Fruit fly (Drosophila melanogaster) whole organism, embryonic: ENCODE measurements around the gene CG8460.

Source experiments
- Atf3 ChIP-seq: fragments of 200-800 bp; sonication (Bioruptor generic); optimal IDR thresholded peaks from 3 replicates; lab custom pipeline; 2016; ENCODE audit warnings: missing biosample characterization, missing genetic modification characterization
- CG10959 ChIP-seq: fragments of 200-800 bp; sonication (Bioruptor generic); IDR thresholded peaks from 2 replicates; pipeline ENCODE4 v1.3.6; 2022; ENCODE audit warnings: missing biosample characterization, missing genetic modification characterization
- CG11456 ChIP-seq: fragments of 200-800 bp; sonication (Bioruptor generic); IDR thresholded peaks from 3 replicates; pipeline ENCODE4 v1.3.6; 2022; ENCODE audit warnings: missing biosample characterization, missing genetic modification characterization
- CG11504 ChIP-seq: fragments of 200-800 bp; sonication (Bioruptor generic); optimal IDR thresholded peaks from 3 replicates; lab custom pipeline; 2019; ENCODE audit warnings: missing biosample characterization, mild to moderate bottlenecking, missing genetic modification characterization, moderate library complexity
- CG11560 ChIP-seq: fragments of 200-800 bp; sonication (Bioruptor generic); IDR thresholded peaks from 3 replicates; pipeline ENCODE4 v1.3.6; 2022; ENCODE audit warnings: missing biosample characterization, missing genetic modification characterization
- CG13624 ChIP-seq: fragments of 200-800 bp; sonication (Bioruptor generic); optimal IDR thresholded peaks from 2 replicates; lab custom pipeline; 2016; ENCODE audit warnings: missing biosample characterization, missing genetic modification characterization
- CG13775 ChIP-seq: fragments of 200-800 bp; sonication (Bioruptor generic); optimal IDR thresholded peaks from 3 replicates; lab custom pipeline; 2017; ENCODE audit warnings: missing biosample characterization, mild to moderate bottlenecking, missing genetic modification characterization
- CG14441 ChIP-seq: fragments of 200-800 bp; sonication (Bioruptor generic); IDR thresholded peaks from 2 replicates; pipeline ENCODE4 v1.3.6; 2022; ENCODE audit warnings: missing biosample characterization, missing genetic modification characterization
- CG14860 ChIP-seq: fragments of 200-800 bp; sonication (Bioruptor generic); IDR thresholded peaks from 3 replicates; pipeline ENCODE4 v1.3.6; 2022; ENCODE audit warnings: missing biosample characterization, missing genetic modification characterization; ENCODE audit not compliant: partially characterized antibody
- CG15011 ChIP-seq: fragments of 200-800 bp; sonication (Bioruptor generic); optimal IDR thresholded peaks from 3 replicates; lab custom pipeline; 2018; ENCODE audit warnings: missing biosample characterization, mild to moderate bottlenecking, missing genetic modification characterization
- CG15073 ChIP-seq: fragments of 200-800 bp; sonication (Bioruptor generic); optimal IDR thresholded peaks from 2 replicates; lab custom pipeline; 2016; ENCODE audit warnings: missing biosample characterization, missing genetic modification characterization
- CG1529 ChIP-seq: fragments of 200-800 bp; sonication (Bioruptor generic); optimal IDR thresholded peaks from 3 replicates; lab custom pipeline; 2018; ENCODE audit warnings: missing biosample characterization, missing genetic modification characterization
- CG1603 ChIP-seq: fragments of 200-800 bp; sonication (Bioruptor generic); optimal IDR thresholded peaks from 2 replicates; lab custom pipeline; 2019; ENCODE audit warnings: missing biosample characterization, mild to moderate bottlenecking, missing genetic modification characterization, moderate library complexity
- CG16813 ChIP-seq: fragments of 200-800 bp; sonication (Bioruptor generic); IDR thresholded peaks from 3 replicates; pipeline ENCODE4 v1.3.6; 2022; ENCODE audit warnings: missing biosample characterization, missing genetic modification characterization; ENCODE audit not compliant: partially characterized antibody
- CG4730 ChIP-seq: fragments of 200-800 bp; sonication (Bioruptor generic); IDR thresholded peaks from 2 replicates; pipeline ENCODE4 v1.3.6; 2022; ENCODE audit warnings: missing biosample characterization, missing genetic modification characterization
- CG7556 ChIP-seq: fragments of 200-800 bp; sonication (Bioruptor generic); optimal IDR thresholded peaks from 2 replicates; lab custom pipeline; 2017; ENCODE audit warnings: missing biosample characterization, mild to moderate bottlenecking, missing genetic modification characterization
- CG8089 ChIP-seq: fragments of 200-800 bp; sonication (Bioruptor generic); optimal IDR thresholded peaks from 3 replicates; lab custom pipeline; 2016; ENCODE audit warnings: missing biosample characterization, missing genetic modification characterization
- CoRest ChIP-seq: fragments of 200-800 bp; sonication (Bioruptor generic); optimal IDR thresholded peaks from 3 replicates; lab custom pipeline; 2018; ENCODE audit warnings: missing biosample characterization, mild to moderate bottlenecking, missing genetic modification characterization, moderate library complexity
- Dfd ChIP-seq, 2 experiments: fragments of >200 bp; optimal IDR thresholded peaks; 2 replicates each; lab custom pipeline; 2017; ENCODE audit warnings: missing biosample characterization in 2 of 2, missing genetic modification characterization in 2 of 2
- E2f1 ChIP-seq: fragments of 200-800 bp; sonication (Bioruptor generic); IDR thresholded peaks from 2 replicates; pipeline ENCODE4 v1.3.6; 2022; ENCODE audit warnings: missing biosample characterization, missing genetic modification characterization
- HLH4C ChIP-seq: fragments of 200-800 bp; sonication (Bioruptor generic); IDR thresholded peaks from 3 replicates; pipeline ENCODE4 v1.3.6; 2022; ENCODE audit warnings: missing biosample characterization, missing genetic modification characterization; ENCODE audit not compliant: partially characterized antibody
- HLH54F ChIP-seq: fragments of 200-800 bp; sonication (Bioruptor generic); optimal IDR thresholded peaks from 3 replicates; lab custom pipeline; 2016; ENCODE audit warnings: missing biosample characterization, missing genetic modification characterization
- HmgZ ChIP-seq: fragments of 200-800 bp; sonication (Bioruptor generic); optimal IDR thresholded peaks from 2 replicates; lab custom pipeline; 2018; ENCODE audit warnings: missing biosample characterization, mild to moderate bottlenecking, missing genetic modification characterization
- Hsf ChIP-seq: fragments of 200-800 bp; sonication (Bioruptor generic); optimal IDR thresholded peaks from 3 replicates; lab custom pipeline; 2016; ENCODE audit warnings: missing biosample characterization, missing genetic modification characterization
- Lhr ChIP-seq: fragments of 200-800 bp; sonication (Bioruptor generic); optimal IDR thresholded peaks from 3 replicates; lab custom pipeline; 2017; ENCODE audit warnings: mild to moderate bottlenecking, missing biosample characterization, missing genetic modification reagents, missing genetic modification characterization
- NFAT ChIP-seq: fragments of 200-800 bp; sonication (Bioruptor generic); IDR thresholded peaks from 2 replicates; pipeline ENCODE4 v1.3.6; 2022; ENCODE audit warnings: missing biosample characterization, missing genetic modification characterization
- Ptx1 ChIP-seq: fragments of 200-800 bp; sonication (Bioruptor generic); IDR thresholded peaks from 2 replicates; pipeline ENCODE4 v1.3.6; 2022; ENCODE audit warnings: missing biosample characterization, missing genetic modification characterization
- Rfx ChIP-seq: fragments of 200-800 bp; sonication (Bioruptor generic); IDR thresholded peaks from 2 replicates; pipeline ENCODE4 v1.3.6; 2022; ENCODE audit warnings: missing biosample characterization, missing genetic modification characterization
- Stat92E ChIP-seq, 3 experiments: fragments of >200 bp in 2 of 3; fragments of 200-800 bp in 1 of 3; sonication (Bioruptor generic) in 1 of 3; optimal IDR thresholded peaks; 2 replicates each; lab custom pipeline; 2017 to 2019; ENCODE audit warnings: missing biosample characterization in 3 of 3, missing genetic modification characterization in 3 of 3, mild to moderate bottlenecking in 1 of 3, moderate library complexity in 1 of 3
- Tbp ChIP-seq: fragments of >200 bp; optimal IDR thresholded peaks from 2 replicates; lab custom pipeline; 2018; ENCODE audit warnings: missing biosample characterization, missing genetic modification characterization
- ac ChIP-seq: fragments of 200-800 bp; sonication (Bioruptor generic); optimal IDR thresholded peaks from 3 replicates; lab custom pipeline; 2017; ENCODE audit warnings: missing biosample characterization, mild to moderate bottlenecking, missing genetic modification characterization
- br ChIP-seq: fragments of >200 bp; optimal IDR thresholded peaks from 2 replicates; lab custom pipeline; 2017
- danr ChIP-seq: fragments of 200-800 bp; sonication (Bioruptor generic); IDR thresholded peaks from 2 replicates; pipeline ENCODE4 v1.3.6; 2022; ENCODE audit warnings: missing biosample characterization, missing genetic modification characterization
- dm ChIP-seq: fragments of 200-800 bp; sonication (Bioruptor generic); optimal IDR thresholded peaks from 3 replicates; lab custom pipeline; 2016; ENCODE audit warnings: missing biosample characterization, missing genetic modification characterization
- her ChIP-seq: fragments of 200-800 bp; sonication (Bioruptor generic); optimal IDR thresholded peaks from 2 replicates; lab custom pipeline; 2016; ENCODE audit warnings: missing biosample characterization, missing genetic modification characterization
- kay ChIP-seq: fragments of 200-800 bp; sonication (Bioruptor generic); optimal IDR thresholded peaks from 2 replicates; lab custom pipeline; 2016; ENCODE audit warnings: missing biosample characterization, missing genetic modification characterization
- ken ChIP-seq: fragments of 200-800 bp; sonication (Bioruptor generic); IDR thresholded peaks from 3 replicates; pipeline ENCODE4 v1.3.6; 2022; ENCODE audit warnings: missing biosample characterization, missing genetic modification characterization
- kni ChIP-seq: fragments of 200-800 bp; sonication (Bioruptor generic); optimal IDR thresholded peaks from 3 replicates; lab custom pipeline; 2017; ENCODE audit warnings: mild to moderate bottlenecking, missing biosample characterization, missing genetic modification reagents, missing genetic modification characterization
- lab ChIP-seq: fragments of 200-800 bp; sonication (Bioruptor generic); optimal IDR thresholded peaks from 3 replicates; lab custom pipeline; 2017; ENCODE audit warnings: missing biosample characterization, missing genetic modification characterization, mild to moderate bottlenecking, moderate library complexity, missing genetic modification reagents
- pan ChIP-seq, 4 experiments: fragments of >200 bp in 3 of 4; fragments of 200-800 bp in 1 of 4; sonication (Bioruptor generic) in 1 of 4; optimal IDR thresholded peaks in 3 of 4; IDR thresholded peaks in 1 of 4; 2 replicates each; pipeline versions ENCODE4 v1.3.6 to Lab custom; 2017 to 2022; ENCODE audit warnings: missing biosample characterization in 2 of 4, missing genetic modification characterization in 2 of 4, mixed read lengths in 1 of 4
- prd ChIP-seq, 3 experiments: fragments of >200 bp in 2 of 3; fragments of 200-800 bp in 1 of 3; sonication (Bioruptor generic) in 1 of 3; optimal IDR thresholded peaks in 2 of 3; IDR thresholded peaks in 1 of 3; 2 replicates in 2 of 3; 3 replicates in 1 of 3; pipeline versions ENCODE4 v1.3.6 to Lab custom; 2017 to 2022; ENCODE audit warnings: missing biosample characterization in 1 of 3, missing genetic modification characterization in 1 of 3
- pzg ChIP-seq: fragments of 200-800 bp; sonication (Bioruptor generic); optimal IDR thresholded peaks from 3 replicates; lab custom pipeline; 2018; ENCODE audit warnings: missing biosample characterization, mild to moderate bottlenecking, missing genetic modification characterization, moderate library complexity
- slbo ChIP-seq: fragments of 200-800 bp; sonication (Bioruptor generic); IDR thresholded peaks from 2 replicates; pipeline ENCODE4 v1.3.6; 2022; ENCODE audit warnings: missing biosample characterization, missing genetic modification characterization
- slp2 ChIP-seq: fragments of 200-800 bp; sonication (Bioruptor generic); optimal IDR thresholded peaks from 2 replicates; lab custom pipeline; 2016; ENCODE audit warnings: missing biosample characterization, missing genetic modification characterization
- sna ChIP-seq: fragments of 200-800 bp; sonication (Bioruptor generic); IDR thresholded peaks from 2 replicates; pipeline ENCODE4 v1.3.6; 2022; ENCODE audit warnings: missing biosample characterization, missing genetic modification characterization; ENCODE audit not compliant: partially characterized antibody
- tio ChIP-seq: fragments of 200-800 bp; sonication (Bioruptor generic); optimal IDR thresholded peaks from 2 replicates; lab custom pipeline; 2017; ENCODE audit warnings: missing biosample characterization, missing genetic modification characterization, inconsistent platforms
- ttk ChIP-seq: fragments of 200-800 bp; sonication (Bioruptor generic); IDR thresholded peaks from 2 replicates; pipeline ENCODE4 v2.1.2; 2022; ENCODE audit warnings: missing biosample characterization, missing genetic modification characterization
- vnd ChIP-seq: fragments of 200-800 bp; sonication (Bioruptor generic); IDR thresholded peaks from 3 replicates; pipeline ENCODE4 v1.3.6; 2022; ENCODE audit warnings: missing biosample characterization, missing genetic modification characterization; ENCODE audit not compliant: partially characterized antibody
- vvl ChIP-seq: fragments of 200-800 bp; sonication (Bioruptor generic); IDR thresholded peaks from 2 replicates; pipeline ENCODE4 v1.3.6; 2022; ENCODE audit warnings: missing biosample characterization, missing genetic modification characterization

Gene CG8460

dm6 chr2L:8204996-8205567, 8.1 kb downstream of the CG8460 start, which contains the start of gene SLC5A11 (continued):
- no peak for TF ChIP-seq HLH4C (GFP tag; lab: Robert Waterston, UW)
- no peak for TF ChIP-seq Dfd (GFP tag; optimal IDR thresholded peaks at IDR 0.05; lab: Kevin White, UChicago)
- TF ChIP-seq CG13775 (GFP tag; lab: Kevin White, UChicago): peak; percentile 88
- peak; percentile 83 for TF ChIP-seq CG1603 (tag; lab: Kevin White, UChicago)
- TF ChIP-seq CG8089 (GFP tag; lab: Kevin White, UChicago): peak; percentile 31
- TF ChIP-seq HLH54F (GFP tag; lab: Kevin White, UChicago): peak; percentile 76
- peak; percentile 70 for TF ChIP-seq dm (GFP tag; lab: Kevin White, UChicago)
- peak; percentile 83 for TF ChIP-seq CG15073 (GFP tag; lab: Kevin White, UChicago)
- peak; percentile 87 for TF ChIP-seq CG11560 (tag; lab: Robert Waterston, UW)
- TF ChIP-seq CG13624 (GFP tag; lab: Kevin White, UChicago): peak; percentile 99
- TF ChIP-seq pzg (GFP tag; lab: Kevin White, UChicago): peak; percentile 16
- TF ChIP-seq slp2 (GFP tag; lab: Kevin White, UChicago): peak; percentile 61
- peak; percentile 96 for TF ChIP-seq CG4730 (GFP tag; lab: Robert Waterston, UW)
- TF ChIP-seq br (lab: Kevin White, UChicago): no peak
- peak; percentile 97 for TF ChIP-seq CG14441
- TF ChIP-seq lab (GFP tag; lab: Kevin White, UChicago): peak; percentile 99
- TF ChIP-seq her (GFP tag; lab: Kevin White, UChicago): peak; percentile 87
- TF ChIP-seq pan (optimal IDR thresholded peaks at IDR 0.05; lab: Kevin White, UChicago): no peak
- TF ChIP-seq pan (GFP tag; optimal IDR thresholded peaks at IDR 0.05 in 1 of 2, IDR thresholded peaks at IDR 0.05 in 1 of 2): peak in 1 of 2 experiments; percentile 98
- TF ChIP-seq CG10959 (GFP tag; lab: Robert Waterston, UW): no peak
- TF ChIP-seq sna (GFP tag; lab: Robert Waterston, UW): no peak
- TF ChIP-seq NFAT (GFP tag; lab: Robert Waterston, UW): peak; percentile 91
- peak; percentile 83 for TF ChIP-seq kni (GFP tag; lab: Kevin White, UChicago)
- peak; percentile 67 for TF ChIP-seq Lhr (GFP tag; lab: Kevin White, UChicago)
- no peak for TF ChIP-seq Tbp (GFP tag; lab: Kevin White, UChicago)
- no peak for TF ChIP-seq Atf3
- TF ChIP-seq Ptx1 (GFP tag; lab: Robert Waterston, UW): peak; percentile 98
- peak; percentile 100 for TF ChIP-seq slbo (GFP tag; lab: Robert Waterston, UW)
- peak; percentile 93 for TF ChIP-seq ken
- TF ChIP-seq HmgZ: peak; percentile 96
- TF ChIP-seq CG1529 (GFP tag; lab: Kevin White, UChicago): peak; percentile 94
- TF ChIP-seq kay (GFP tag; lab: Kevin White, UChicago): peak; percentile 82
- peak; percentile 95 for TF ChIP-seq CG15011 (GFP tag; lab: Kevin White, UChicago)
- peak in 1 of 3 experiments; percentile 98 for TF ChIP-seq Stat92E (GFP tag; optimal IDR thresholded peaks at IDR 0.05; lab: Kevin White, UChicago)
- TF ChIP-seq Hsf (GFP tag; lab: Kevin White, UChicago): peak; percentile 65
- TF ChIP-seq ac (GFP tag; lab: Kevin White, UChicago): peak; percentile 88
- peak; percentile 96 for TF ChIP-seq CG11456 (GFP tag; lab: Robert Waterston, UW)
- TF ChIP-seq CG7556 (GFP tag; lab: Kevin White, UChicago): peak; percentile 99
- TF ChIP-seq E2f1: peak; percentile 97
- TF ChIP-seq danr (GFP tag; lab: Robert Waterston, UW): peak; percentile 99
- no peak for TF ChIP-seq vnd
- 0 out of 3 replicates have a peak, but pooled peaks have one; percentile 12 for TF ChIP-seq CG14860 (GFP tag; lab: Robert Waterston, UW)
- TF ChIP-seq CoRest (tag; lab: Kevin White, UChicago): peak; percentile 94
- no peak for TF ChIP-seq CG16813 (GFP tag; lab: Robert Waterston, UW)
- peak; percentile 97 for TF ChIP-seq ttk (GFP tag; lab: Robert Waterston, UW)
- TF ChIP-seq prd (optimal IDR thresholded peaks at IDR 0.05; lab: Kevin White, UChicago): no peak
- TF ChIP-seq prd (GFP tag; IDR thresholded peaks at IDR 0.05; lab: Robert Waterston, UW): peak; percentile 97
- peak; percentile 93 for TF ChIP-seq CG11504 (tag; lab: Kevin White, UChicago)
- peak; percentile 97 for TF ChIP-seq Rfx
- peak; percentile 90 for TF ChIP-seq tio (GFP tag; lab: Kevin White, UChicago)
- peak; percentile 99 for TF ChIP-seq vvl (GFP tag; lab: Robert Waterston, UW)
